Worm (Caenorhabditis elegans) whole organism, midembryonic: Measurements from ENCODE around the gene ifet-1.

ENCODE experiments used
- T22C8.4 ChIP-seq: fragments of 200-800 bp; sonication (Bioruptor generic); IDR thresholded peaks from 2 replicates; pipeline ENCODE4 v1.3.6; 2022; ENCODE audit warnings: missing genetic modification characterization, missing compliant biosample characterization
- cog-1 ChIP-seq: sonication (generic microtip); optimal IDR thresholded peaks from 2 replicates; lab custom pipeline; 2016; ENCODE audit warnings: missing genetic modification characterization, missing compliant biosample characterization
- flt-1 ChIP-seq: fragments of 200-800 bp; sonication (Bioruptor generic); IDR thresholded peaks from 2 replicates; pipeline ENCODE4 v1.3.6; 2022; ENCODE audit warnings: missing genetic modification characterization, missing compliant biosample characterization
- klf-2 ChIP-seq: fragments of 200-800 bp; sonication (Bioruptor generic); conservative IDR thresholded peaks from 2 replicates; pipeline ENCODE4 v1.3.6; 2022; ENCODE audit warnings: missing genetic modification reagents, missing genetic modification characterization, missing compliant biosample characterization
- med-1 ChIP-seq: sonication (generic microtip); optimal IDR thresholded peaks from 2 replicates; lab custom pipeline; 2017; ENCODE audit warnings: missing genetic modification characterization, mild to moderate bottlenecking, missing compliant biosample characterization, antibody characterized with exemption, missing genetic modification reagents; ENCODE audit not compliant: insufficient read depth
- ref-1 ChIP-seq: fragments of 200-800 bp; sonication (Bioruptor generic); conservative IDR thresholded peaks from 2 replicates; pipeline ENCODE4 v1.3.6; 2022; ENCODE audit warnings: missing genetic modification reagents, missing genetic modification characterization, missing compliant biosample characterization
- tab-1 ChIP-seq: fragments of 200-800 bp; sonication (Bioruptor generic); IDR thresholded peaks from 2 replicates; pipeline ENCODE4 v1.3.6; 2022; ENCODE audit warnings: missing genetic modification characterization, missing compliant biosample characterization
- ztf-23 ChIP-seq: fragments of 200-800 bp; sonication (Bioruptor generic); IDR thresholded peaks from 2 replicates; pipeline ENCODE4 v1.3.6; 2022; ENCODE audit warnings: missing genetic modification reagents, missing genetic modification characterization, missing compliant biosample characterization
- ztf-29 ChIP-seq: fragments of 200-800 bp; sonication (Bioruptor generic); IDR thresholded peaks from 2 replicates; pipeline ENCODE4 v1.3.6; 2022; ENCODE audit warnings: missing genetic modification reagents, missing genetic modification characterization, missing compliant biosample characterization

ifet-1 gene

ce11 chrIII:4448029-4448428, 26.9 kb downstream of the ifet-1 start:
- no peak for TF ChIP-seq klf-2 (GFP tag; lab: Robert Waterston, UW)
- TF ChIP-seq flt-1 = no peak
- TF ChIP-seq ztf-29 (GFP tag; lab: Robert Waterston, UW) = no peak
- no peak for TF ChIP-seq med-1
- no peak for TF ChIP-seq tab-1 (GFP tag; lab: Robert Waterston, UW)
- no peak for TF ChIP-seq T22C8.4 (GFP tag; lab: Robert Waterston, UW)

ce11 chrIII:4444492-4444891, 30.5 kb downstream of the ifet-1 start:
- no peak for TF ChIP-seq ref-1
- no peak for TF ChIP-seq med-1
- no peak for TF ChIP-seq tab-1 (GFP tag; lab: Robert Waterston, UW)
- TF ChIP-seq klf-2 (GFP tag; lab: Robert Waterston, UW) = no peak
- TF ChIP-seq ztf-29 (GFP tag; lab: Robert Waterston, UW) = no peak
- TF ChIP-seq ztf-23 (GFP tag; lab: Robert Waterston, UW) = no peak
- TF ChIP-seq T22C8.4 (GFP tag; lab: Robert Waterston, UW) = no peak
- no peak for TF ChIP-seq cog-1 (tag; lab: Kevin White, UChicago)
- TF ChIP-seq flt-1 = no peak

- TF ChIP-seq ztf-29 (GFP tag; lab: Robert Waterston, UW) (no peak), T22C8.4 (GFP tag; lab: Robert Waterston, UW) (no peak), ztf-23 (GFP tag; lab: Robert Waterston, UW) (no peak), cog-1 (tag; lab: Kevin White, UChicago) (no peak), med-1 (no peak), flt-1 (no peak)
These were observed 33.2 kb downstream of the ifet-1 start, which contains the start of gene nex-3 for ce11 chrIII:4441781-4442180. nex-3 (plus strand) TSS chrIII:4442081.

- TF ChIP-seq ztf-29 (GFP tag; lab: Robert Waterston, UW) (no peak), flt-1 (no peak)
These were observed 35.4 kb downstream of the ifet-1 start, which contains the start of gene C28A5.2 for ce11 chrIII:4439493-4439983. C28A5.2 (minus strand) TSS chrIII:4439543.

ce11 chrIII:4435262-4435661, 39.7 kb downstream of the ifet-1 start:
- TF ChIP-seq T22C8.4 (GFP tag; lab: Robert Waterston, UW) = no peak
- TF ChIP-seq med-1 = no peak
- TF ChIP-seq ref-1 = no peak
- no peak for TF ChIP-seq klf-2 (GFP tag; lab: Robert Waterston, UW)
- no peak for TF ChIP-seq ztf-23 (GFP tag; lab: Robert Waterston, UW)
- no peak for TF ChIP-seq tab-1 (GFP tag; lab: Robert Waterston, UW)
- no peak for TF ChIP-seq ztf-29 (GFP tag; lab: Robert Waterston, UW)
- no peak for TF ChIP-seq flt-1
- no peak for TF ChIP-seq cog-1 (tag; lab: Kevin White, UChicago)

- TF ChIP-seq T22C8.4 (GFP tag; lab: Robert Waterston, UW) = no peak
- TF ChIP-seq med-1 = no peak
- TF ChIP-seq ztf-23 (GFP tag; lab: Robert Waterston, UW) = no peak
- no peak for TF ChIP-seq ztf-29 (GFP tag; lab: Robert Waterston, UW)
- TF ChIP-seq tab-1 (GFP tag; lab: Robert Waterston, UW) = no peak
- no peak for TF ChIP-seq ref-1
- TF ChIP-seq cog-1 (tag; lab: Kevin White, UChicago) = no peak
- no peak for TF ChIP-seq flt-1
- TF ChIP-seq klf-2 (GFP tag; lab: Robert Waterston, UW) = no peak
These were observed 40.6 kb downstream of the ifet-1 start, which contains the start of gene C28A5.1 for ce11 chrIII:4434294-4434781. C28A5.1 (minus strand) TSS chrIII:4434344.

- no peak for TF ChIP-seq klf-2 (GFP tag; lab: Robert Waterston, UW)
These were observed 45.5 kb downstream of the ifet-1 start, which contains the start of gene C28A5.6 for ce11 chrIII:4429402-4429801. C28A5.6 (minus strand) TSS chrIII:4429502.

ce11 chrIII:4428797-4429196, 46.2 kb downstream of the ifet-1 start:
- TF ChIP-seq med-1 (no peak), ztf-29 (GFP tag; lab: Robert Waterston, UW) (no peak), ref-1 (0 out of 2 replicates have a peak, but pooled peaks have one; percentile 9), tab-1 (GFP tag; lab: Robert Waterston, UW) (peak; percentile 76), T22C8.4 (GFP tag; lab: Robert Waterston, UW) (peak; percentile 64), cog-1 (tag; lab: Kevin White, UChicago) (no peak), ztf-23 (GFP tag; lab: Robert Waterston, UW) (peak; percentile 59; the same call in 1 of the 2 replicates)

- peak; percentile 93 for TF ChIP-seq tab-1 (GFP tag; lab: Robert Waterston, UW)
- TF ChIP-seq klf-2 (GFP tag; lab: Robert Waterston, UW) = peak; percentile 83
- peak; percentile 87 for TF ChIP-seq T22C8.4 (GFP tag; lab: Robert Waterston, UW)
- peak; percentile 87 for TF ChIP-seq ztf-29 (GFP tag; lab: Robert Waterston, UW)
- TF ChIP-seq ref-1 = peak; percentile 76
- TF ChIP-seq ztf-23 (GFP tag; lab: Robert Waterston, UW) = peak; percentile 91
- peak; percentile 95 for TF ChIP-seq flt-1
These were observed 48.2 kb downstream of the ifet-1 start for ce11 chrIII:4426711-4427218.
